Worm (Caenorhabditis elegans): ENCODE data around the gene msp-152.

ce11 chrII:4904277-4904676 lies 28.6 kb upstream of the msp-152 start:
- TF ChIP-seq nhr-28 (tag; optimal IDR thresholded peaks at IDR 0.05) = no peak
- no peak for TF ChIP-seq ceh-82 (tag; optimal IDR thresholded peaks at IDR 0.05)
- TF ChIP-seq lin-39 (tag; optimal IDR thresholded peaks at IDR 0.05) = peak; percentile 68
- TF ChIP-seq snpc-4 (tag; optimal IDR thresholded peaks at IDR 0.05) = peak; percentile 77
- no peak for TF ChIP-seq zag-1 (tag; optimal IDR thresholded peaks at IDR 0.05)
- no peak for TF ChIP-seq nhr-237 (tag; optimal IDR thresholded peaks at IDR 0.05)
- TF ChIP-seq tbx-2 (tag; optimal IDR thresholded peaks at IDR 0.05) = no peak
- no peak for TF ChIP-seq aly-2 (tag; optimal IDR thresholded peaks at IDR 0.05)
- TF ChIP-seq nfya-1 (tag; optimal IDR thresholded peaks at IDR 0.05; ENCODE audit: insufficient read depth) = peak; percentile 96
- no peak for TF ChIP-seq fos-1 (tag; optimal IDR thresholded peaks at IDR 0.05)
- no peak for TF ChIP-seq ztf-11 (tag; optimal IDR thresholded peaks at IDR 0.05)
- no peak for TF ChIP-seq nhr-77 (tag; optimal IDR thresholded peaks at IDR 0.05)

Data from whole organism, L3 larva.